Worm (Caenorhabditis elegans) whole organism, young adult: Measurements from ENCODE around the gene Y51A2D.13.

Source experiments
- B0261.1 ChIP-seq: sonication (generic microtip); optimal IDR thresholded peaks from 2 replicates; lab custom pipeline; 2016; ENCODE audit warnings: mild to moderate bottlenecking, missing genetic modification characterization, moderate library complexity, missing compliant biosample characterization
- C17E4.6 ChIP-seq: fragments of 200-800 bp; sonication (Bioruptor generic); IDR thresholded peaks from 2 replicates; pipeline ENCODE4 v1.3.6; 2022; ENCODE audit warnings: missing genetic modification reagents, missing genetic modification characterization, missing compliant biosample characterization
- D2030.7 ChIP-seq: fragments of 200-800 bp; sonication (Bioruptor generic); IDR thresholded peaks from 2 replicates; pipeline ENCODE4 v1.3.6; 2022; ENCODE audit warnings: missing genetic modification reagents, missing genetic modification characterization, missing compliant biosample characterization
- F22D6.2 ChIP-seq: sonication (generic microtip); optimal IDR thresholded peaks from 2 replicates; lab custom pipeline; 2016; ENCODE audit warnings: mild to moderate bottlenecking, missing genetic modification characterization, missing compliant biosample characterization
- F33H1.4 ChIP-seq: fragments of 200-800 bp; sonication (Bioruptor generic); IDR thresholded peaks from 2 replicates; pipeline ENCODE4 v1.3.6; 2022; ENCODE audit warnings: missing genetic modification reagents, missing genetic modification characterization, missing compliant biosample characterization
- F37B4.10 ChIP-seq: fragments of 200-800 bp; sonication (Bioruptor generic); IDR thresholded peaks from 2 replicates; pipeline ENCODE4 v1.3.6; 2022; ENCODE audit warnings: missing genetic modification characterization, missing compliant biosample characterization
- F52B5.7 ChIP-seq: sonication (generic microtip); optimal IDR thresholded peaks from 2 replicates; lab custom pipeline; 2016; ENCODE audit warnings: mild to moderate bottlenecking, missing genetic modification characterization, missing compliant biosample characterization
- F57A8.1 ChIP-seq: fragments of 200-800 bp; sonication (Bioruptor generic); optimal IDR thresholded peaks from 2 replicates; lab custom pipeline; 2018; ENCODE audit warnings: mild to moderate bottlenecking, missing genetic modification characterization, moderate library complexity, missing compliant biosample characterization
- K12H6.12 ChIP-seq: fragments of 200-800 bp; sonication (Bioruptor generic); optimal IDR thresholded peaks from 2 replicates; lab custom pipeline; 2018; ENCODE audit warnings: mild to moderate bottlenecking, missing genetic modification characterization, missing compliant biosample characterization
- T26A5.8 ChIP-seq: sonication (generic microtip); optimal IDR thresholded peaks from 2 replicates; lab custom pipeline; 2016; ENCODE audit warnings: missing genetic modification characterization, missing compliant biosample characterization
- Y53G8AR.9 ChIP-seq: fragments of 200-800 bp; sonication (Bioruptor generic); conservative IDR thresholded peaks from 2 replicates; pipeline ENCODE4 v1.3.6; 2022; ENCODE audit warnings: missing genetic modification reagents, missing genetic modification characterization, missing compliant biosample characterization
- Y67H2A.10 ChIP-seq: fragments of 200-800 bp; sonication (Bioruptor generic); conservative IDR thresholded peaks from 2 replicates; pipeline ENCODE4 v1.3.6; 2022; ENCODE audit warnings: missing genetic modification reagents, missing genetic modification characterization, missing compliant biosample characterization
- Y79H2A.3 ChIP-seq: fragments of 200-800 bp; sonication (Bioruptor generic); conservative IDR thresholded peaks from 2 replicates; pipeline ENCODE4 v1.3.6; 2022; ENCODE audit warnings: missing genetic modification reagents, missing genetic modification characterization, missing compliant biosample characterization
- akir-1 ChIP-seq: fragments of 200-800 bp; sonication (Bioruptor generic); optimal IDR thresholded peaks from 2 replicates; lab custom pipeline; 2018; ENCODE audit warnings: mild to moderate bottlenecking, missing genetic modification characterization, moderate library complexity, missing compliant biosample characterization
- aptf-2 ChIP-seq: fragments of 200-800 bp; sonication (Bioruptor generic); conservative IDR thresholded peaks from 2 replicates; pipeline ENCODE4 v1.3.6; 2022; ENCODE audit warnings: missing genetic modification reagents, missing genetic modification characterization, missing compliant biosample characterization
- attf-3 ChIP-seq: fragments of 200-800 bp; sonication (Bioruptor generic); conservative IDR thresholded peaks from 2 replicates; pipeline ENCODE4 v1.3.6; 2022; ENCODE audit warnings: missing genetic modification reagents, missing genetic modification characterization, missing compliant biosample characterization
- bed-1 ChIP-seq: fragments of 200-800 bp; sonication (Bioruptor generic); IDR thresholded peaks from 2 replicates; pipeline ENCODE4 v1.3.6; 2022; ENCODE audit warnings: missing genetic modification reagents, missing genetic modification characterization, missing compliant biosample characterization
- ccch-3 ChIP-seq: fragments of 200-800 bp; sonication (Bioruptor generic); optimal IDR thresholded peaks from 2 replicates; lab custom pipeline; 2018; ENCODE audit warnings: mild to moderate bottlenecking, missing genetic modification characterization, missing compliant biosample characterization
- ceh-58 ChIP-seq: fragments of 200-800 bp; sonication (Bioruptor generic); IDR thresholded peaks from 2 replicates; pipeline ENCODE4 v1.3.6; 2022; ENCODE audit warnings: missing genetic modification characterization, missing compliant biosample characterization
- dpl-1 ChIP-seq: fragments of 150-350 bp; optimal IDR thresholded peaks from 2 replicates; lab custom pipeline; 2014; ENCODE audit warnings: missing biosample characterization, missing genetic modification reagents, missing genetic modification characterization
- egrh-3 ChIP-seq: fragments of 200-800 bp; sonication (Bioruptor generic); IDR thresholded peaks from 2 replicates; pipeline ENCODE4 v1.3.6; 2022; ENCODE audit warnings: missing genetic modification reagents, missing genetic modification characterization, missing compliant biosample characterization
- ekl-4 ChIP-seq: fragments of 200-800 bp; sonication (Bioruptor generic); IDR thresholded peaks from 2 replicates; pipeline ENCODE4 v1.3.6; 2022; ENCODE audit warnings: missing genetic modification reagents, missing genetic modification characterization, missing compliant biosample characterization
- hlh-12 ChIP-seq: sonication (generic microtip); optimal IDR thresholded peaks from 2 replicates; lab custom pipeline; 2016; ENCODE audit warnings: missing genetic modification characterization, missing compliant biosample characterization
- hmg-20 ChIP-seq: fragments of 200-800 bp; sonication (Bioruptor generic); IDR thresholded peaks from 2 replicates; pipeline ENCODE4 v1.3.6; 2022; ENCODE audit warnings: missing genetic modification reagents, missing genetic modification characterization, missing compliant biosample characterization
- hsf-1 ChIP-seq: fragments of 200-800 bp; sonication (Bioruptor generic); IDR thresholded peaks from 2 replicates; pipeline ENCODE4 v1.3.6; 2022; ENCODE audit warnings: missing genetic modification reagents, missing genetic modification characterization, missing compliant biosample characterization
- lin-35 ChIP-seq, 3 experiments: fragments of 150-350 bp in 2 of 3; sonication (generic microtip) in 1 of 3; optimal IDR thresholded peaks; 2 replicates each; lab custom pipeline; 2014 to 2018; ENCODE audit warnings: missing biosample characterization in 3 of 3, missing genetic modification characterization in 3 of 3, missing genetic modification reagents in 3 of 3
- madf-10 ChIP-seq: sonication (generic microtip); optimal IDR thresholded peaks from 2 replicates; lab custom pipeline; 2016; ENCODE audit warnings: mild to moderate bottlenecking, missing genetic modification characterization, missing compliant biosample characterization
- madf-6 ChIP-seq: fragments of 200-800 bp; sonication (Bioruptor generic); IDR thresholded peaks from 2 replicates; pipeline ENCODE4 v1.3.6; 2022; ENCODE audit warnings: missing genetic modification reagents, missing genetic modification characterization, missing compliant biosample characterization
- mcd-1 ChIP-seq: fragments of 200-800 bp; sonication (Bioruptor generic); IDR thresholded peaks from 2 replicates; pipeline ENCODE4 v1.3.6; 2022; ENCODE audit warnings: missing genetic modification reagents, missing genetic modification characterization, missing compliant biosample characterization
- mel-28 ChIP-seq: sonication (generic microtip); optimal IDR thresholded peaks from 2 replicates; lab custom pipeline; 2016; ENCODE audit warnings: borderline replicate concordance, mild to moderate bottlenecking, missing genetic modification characterization, missing compliant biosample characterization
- nfyb-1 ChIP-seq: fragments of 200-800 bp; sonication (Bioruptor generic); IDR thresholded peaks from 2 replicates; pipeline ENCODE4 v1.3.6; 2022; ENCODE audit warnings: missing genetic modification reagents, missing genetic modification characterization, missing compliant biosample characterization
- nhr-179 ChIP-seq: sonication (generic microtip); optimal IDR thresholded peaks from 2 replicates; lab custom pipeline; 2016; ENCODE audit warnings: mild to moderate bottlenecking, missing genetic modification characterization, missing compliant biosample characterization
- pbrm-1 ChIP-seq: fragments of 200-800 bp; sonication (Bioruptor generic); IDR thresholded peaks from 2 replicates; pipeline ENCODE4 v1.3.6; 2022; ENCODE audit warnings: missing genetic modification reagents, missing genetic modification characterization, missing compliant biosample characterization
- pha-4 ChIP-seq: fragments of 150-350 bp; sonication (generic microtip); optimal IDR thresholded peaks from 2 replicates; lab custom pipeline; 2014; ENCODE audit warnings: missing biosample characterization, missing genetic modification reagents, missing genetic modification characterization
- rpc-1 ChIP-seq, 2 experiments: fragments of 150-350 bp in 1 of 2; sonication (generic microtip) in 1 of 2; optimal IDR thresholded peaks; 2 replicates each; lab custom pipeline; 2014 to 2018; ENCODE audit warnings: missing biosample characterization in 1 of 2, missing genetic modification characterization in 1 of 2, missing genetic modification reagents in 1 of 2, missing genotype in 1 of 2
- snpc-1.1 ChIP-seq: sonication (generic microtip); optimal IDR thresholded peaks from 2 replicates; lab custom pipeline; 2017; ENCODE audit warnings: missing genetic modification characterization, mild to moderate bottlenecking, missing compliant biosample characterization, antibody characterized with exemption, moderate library complexity, missing genotype, missing genetic modification reagents; ENCODE audit not compliant: insufficient read depth
- somi-1 ChIP-seq: fragments of 200-800 bp; sonication (Bioruptor generic); optimal IDR thresholded peaks from 2 replicates; lab custom pipeline; 2018; ENCODE audit warnings: mild to moderate bottlenecking, missing genetic modification characterization, missing compliant biosample characterization
- tbp1 ChIP-seq: fragments of 200-800 bp; sonication (Bioruptor generic); optimal IDR thresholded peaks from 2 replicates; lab custom pipeline; 2018; ENCODE audit warnings: mild to moderate bottlenecking, missing genetic modification characterization, missing compliant biosample characterization
- tbx-9 ChIP-seq: sonication (generic microtip); optimal IDR thresholded peaks from 2 replicates; lab custom pipeline; 2016; ENCODE audit warnings: borderline replicate concordance, missing genetic modification characterization, inconsistent platforms, missing compliant biosample characterization
- xnd-1 ChIP-seq: sonication (generic microtip); optimal IDR thresholded peaks from 2 replicates; lab custom pipeline; 2016; ENCODE audit warnings: missing genotype, missing genetic modification reagents, missing genetic modification characterization, missing compliant biosample characterization
- ztf-22 ChIP-seq: fragments of 200-800 bp; sonication (Bioruptor generic); optimal IDR thresholded peaks from 2 replicates; lab custom pipeline; 2018; ENCODE audit warnings: mild to moderate bottlenecking, missing genetic modification characterization, moderate library complexity, missing compliant biosample characterization
- ztf-28 ChIP-seq: fragments of 200-800 bp; sonication (Bioruptor generic); IDR thresholded peaks from 2 replicates; pipeline ENCODE4 v1.3.6; 2022; ENCODE audit warnings: missing genetic modification reagents, missing genetic modification characterization, missing compliant biosample characterization
- ztf-6 ChIP-seq: fragments of 200-800 bp; sonication (Bioruptor generic); IDR thresholded peaks from 2 replicates; pipeline ENCODE4 v1.3.6; 2022; ENCODE audit warnings: missing genetic modification reagents, missing genetic modification characterization, missing compliant biosample characterization

Y51A2D.13 gene

ce11 chrV:18560188-18560587, 19.4 kb downstream of the Y51A2D.13 start, which contains the start of gene ttr-26:
Gene ttr-26 (minus strand): TSS chrV:18560288.
- TF ChIP-seq B0261.1 (tag; lab: Kevin White, UChicago) (no peak), madf-6 (GFP tag; lab: Robert Waterston, UW) (no peak), hlh-12 (tag; lab: Kevin White, UChicago) (no peak), T26A5.8 (tag; lab: Kevin White, UChicago) (no peak), bed-1 (GFP tag; lab: Robert Waterston, UW) (no peak), nfyb-1 (GFP tag; lab: Robert Waterston, UW) (no peak), ztf-6 (no peak), somi-1 (GFP tag; lab: Kevin White, UChicago) (no peak), nhr-179 (tag; lab: Kevin White, UChicago) (no peak), D2030.7 (GFP tag; lab: Robert Waterston, UW) (no peak), rpc-1 (optimal IDR thresholded peaks at IDR 0.05; lab: Kevin White, UChicago) (no peak), rpc-1 (tag; optimal IDR thresholded peaks at IDR 0.05; lab: Kevin White, UChicago) (no peak), F22D6.2 (tag; lab: Kevin White, UChicago) (no peak), ztf-22 (no peak)

ce11 chrV:18556488-18556887, 23.1 kb downstream of the Y51A2D.13 start, which contains the start of the genes ttr-24 and ttr-25:
Gene ttr-24 (minus strand): TSS chrV:18556643.
Gene ttr-25 (plus strand): TSS chrV:18556714.
- no peak for TF ChIP-seq F33H1.4 (GFP tag; lab: Robert Waterston, UW)
- TF ChIP-seq K12H6.12 (tag; lab: Kevin White, UChicago), result peak; percentile 8
- TF ChIP-seq, all 124 proteins: peak for 1

ce11 chrV:18553750-18554149, 25.8 kb downstream of the Y51A2D.13 start, which contains the start of gene Y51A2D.8:
Gene Y51A2D.8 (minus strand): TSS chrV:18553850.
- TF ChIP-seq C17E4.6 (GFP tag; lab: Robert Waterston, UW) (no peak), xnd-1 (tag; lab: Kevin White, UChicago) (no peak), tbx-9 (no peak), tbp1 (GFP tag; lab: Kevin White, UChicago) (no peak), nhr-179 (tag; lab: Kevin White, UChicago) (no peak), pha-4 (no peak), hmg-20 (GFP tag; lab: Robert Waterston, UW) (no peak), nfyb-1 (GFP tag; lab: Robert Waterston, UW) (no peak), attf-3 (no peak), F37B4.10 (no peak), mcd-1 (GFP tag; lab: Robert Waterston, UW) (no peak), akir-1 (GFP tag; lab: Kevin White, UChicago) (no peak), ztf-22 (no peak), Y53G8AR.9 (GFP tag; lab: Robert Waterston, UW) (no peak), mel-28 (tag; lab: Kevin White, UChicago) (no peak), D2030.7 (GFP tag; lab: Robert Waterston, UW) (no peak), dpl-1 (GFP tag; lab: Kevin White, UChicago) (no peak), F57A8.1 (no peak), F52B5.7 (tag; lab: Kevin White, UChicago) (no peak)

- TF ChIP-seq aptf-2 (GFP tag; lab: Robert Waterston, UW), result no peak
- TF ChIP-seq lin-35 (GFP tag; optimal IDR thresholded peaks at IDR 0.05; lab: Kevin White, UChicago), result no peak
- no peak for TF ChIP-seq attf-3
- no peak for TF ChIP-seq ekl-4 (GFP tag; lab: Robert Waterston, UW)
- no peak for TF ChIP-seq ztf-28 (GFP tag; lab: Robert Waterston, UW)
- TF ChIP-seq Y67H2A.10 (GFP tag; lab: Robert Waterston, UW), result no peak
- TF ChIP-seq pbrm-1 (GFP tag; lab: Robert Waterston, UW), result no peak
- no peak for TF ChIP-seq hsf-1
- TF ChIP-seq ceh-58 (GFP tag; lab: Robert Waterston, UW), result no peak
- no peak for TF ChIP-seq madf-10 (tag; lab: Kevin White, UChicago)
- TF ChIP-seq Y79H2A.3 (GFP tag; lab: Robert Waterston, UW), result no peak
- no peak for TF ChIP-seq egrh-3
- no peak for TF ChIP-seq snpc-1.1
- TF ChIP-seq Y53G8AR.9 (GFP tag; lab: Robert Waterston, UW), result no peak
- no peak for TF ChIP-seq ccch-3 (GFP tag; lab: Kevin White, UChicago)
These were observed 43.6 kb downstream of the Y51A2D.13 start for ce11 chrV:18536015-18536414.
